Worm (Caenorhabditis elegans) whole organism, late embryonic: ENCODE data around the gene ttr-42.

Experiments used
- K09A11.1 ChIP-seq: sonication (generic microtip); optimal IDR thresholded peaks from 2 replicates; lab custom pipeline; 2017; ENCODE audit warnings: antibody characterized with exemption, mild to moderate bottlenecking, missing genetic modification characterization, missing compliant biosample characterization; ENCODE audit not compliant: insufficient read depth
- ahr-1 ChIP-seq: sonication (generic microtip); optimal IDR thresholded peaks from 2 replicates; lab custom pipeline; 2016; ENCODE audit warnings: missing genetic modification characterization, missing compliant biosample characterization
- ceh-30 ChIP-seq: fragments of 150-350 bp; optimal IDR thresholded peaks from 2 replicates; lab custom pipeline; 2014; ENCODE audit warnings: missing biosample characterization, missing genetic modification characterization
- dmd-4 ChIP-seq: sonication (generic microtip); optimal IDR thresholded peaks from 2 replicates; lab custom pipeline; 2016; ENCODE audit warnings: borderline replicate concordance, missing genetic modification characterization, missing compliant biosample characterization
- nhr-11 ChIP-seq: fragments of 150-350 bp; optimal IDR thresholded peaks from 2 replicates; lab custom pipeline; 2014; ENCODE audit warnings: missing biosample characterization, missing genetic modification characterization
- pha-4 ChIP-seq: fragments of 150-350 bp; optimal IDR thresholded peaks from 2 replicates; lab custom pipeline; 2018; ENCODE audit warnings: missing biosample characterization, missing genetic modification reagents, missing genetic modification characterization
- rnt-1 ChIP-seq: sonication (generic microtip); optimal IDR thresholded peaks from 2 replicates; lab custom pipeline; 2016; ENCODE audit warnings: missing genetic modification characterization, missing compliant biosample characterization
- sox-2 ChIP-seq: fragments of 200-800 bp; sonication (Bioruptor generic); IDR thresholded peaks from 2 replicates; pipeline ENCODE4 v1.3.6; 2022; ENCODE audit warnings: missing genetic modification reagents, missing genetic modification characterization, missing compliant biosample characterization
- tbx-2 ChIP-seq: sonication (generic microtip); optimal IDR thresholded peaks from 2 replicates; lab custom pipeline; 2016; ENCODE audit warnings: missing genetic modification characterization, missing compliant biosample characterization
- unc-55 ChIP-seq: sonication (generic microtip); optimal IDR thresholded peaks from 2 replicates; lab custom pipeline; 2017; ENCODE audit warnings: missing biosample characterization, missing genetic modification reagents, missing genetic modification characterization
- unc-86 ChIP-seq: sonication (generic microtip); optimal IDR thresholded peaks from 2 replicates; lab custom pipeline; 2016; ENCODE audit warnings: missing genetic modification characterization, missing compliant biosample characterization

DNA sequence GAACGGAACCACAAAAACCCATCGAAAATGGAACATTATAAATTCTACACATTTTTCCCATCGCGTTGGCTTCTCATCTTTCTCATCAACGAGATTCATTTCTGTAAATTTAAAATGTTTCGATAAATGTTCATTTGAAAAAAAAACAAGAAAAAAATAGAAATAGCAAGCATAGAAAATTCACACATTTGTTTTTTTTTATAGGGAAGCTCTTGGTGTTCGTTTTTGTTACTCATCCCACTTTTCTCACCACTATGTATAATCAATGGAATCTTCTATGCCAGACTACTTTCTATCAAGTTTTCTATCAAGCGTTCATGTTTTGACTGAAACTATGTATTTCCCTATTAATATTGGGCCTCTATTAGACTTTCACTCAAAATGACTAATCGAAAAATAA lies 13.5 kb upstream of the ttr-42 start, which contains the start of gene dhcr-24:
- TF ChIP-seq nhr-11 (tag; lab: Kevin White, UChicago) (no peak), pha-4 (tag; lab: Kevin White, UChicago) (no peak), ahr-1 (tag; lab: Kevin White, UChicago) (no peak), unc-86 (tag; lab: Kevin White, UChicago) (no peak), rnt-1 (tag; lab: Kevin White, UChicago) (no peak), sox-2 (GFP tag; lab: Robert Waterston, UW) (no peak), unc-55 (GFP tag; lab: Kevin White, UChicago) (no peak), K09A11.1 (no peak), tbx-2 (tag; lab: Kevin White, UChicago) (no peak), dmd-4 (tag; lab: Kevin White, UChicago) (no peak), ceh-30 (no peak)
